Worm (Caenorhabditis elegans) whole organism, mixed stage, embryonic: ENCODE measurements around the gene Y54G2A.73.

ENCODE experiments used
- M03D4.4 ChIP-seq: sonication (generic microtip); optimal IDR thresholded peaks from 2 replicates; lab custom pipeline; 2017; ENCODE audit warnings: mild to moderate bottlenecking, missing genetic modification characterization, missing compliant biosample characterization
- bed-3 ChIP-seq: fragments of 200-800 bp; sonication (Bioruptor generic); optimal IDR thresholded peaks from 3 replicates; lab custom pipeline; 2018; ENCODE audit warnings: mild to moderate bottlenecking, missing genetic modification characterization, moderate library complexity, missing compliant biosample characterization
- ces-1 ChIP-seq: fragments of 150-350 bp; optimal IDR thresholded peaks from 2 replicates; lab custom pipeline; 2014; ENCODE audit warnings: missing biosample characterization, missing genetic modification reagents, missing genetic modification characterization
- elt-3 ChIP-seq: fragments of 150-350 bp; optimal IDR thresholded peaks from 2 replicates; lab custom pipeline; 2014; ENCODE audit warnings: missing biosample characterization, missing genetic modification characterization
- lin-13 ChIP-seq: fragments of 150-350 bp; optimal IDR thresholded peaks from 2 replicates; lab custom pipeline; 2014; ENCODE audit warnings: missing biosample characterization, missing genetic modification characterization
- lin-32 ChIP-seq: fragments of 200-800 bp; sonication (Bioruptor generic); optimal IDR thresholded peaks from 2 replicates; lab custom pipeline; 2018; ENCODE audit warnings: mild to moderate bottlenecking, missing genetic modification characterization, missing compliant biosample characterization
- mab-5 ChIP-seq: fragments of 150-350 bp; optimal IDR thresholded peaks from 2 replicates; lab custom pipeline; 2014; ENCODE audit warnings: missing biosample characterization, missing genetic modification characterization
- nhr-2 ChIP-seq: fragments of 150-350 bp; optimal IDR thresholded peaks from 2 replicates; lab custom pipeline; 2014; ENCODE audit warnings: missing biosample characterization, missing genetic modification characterization
- nhr-237 ChIP-seq: fragments of 150-350 bp; optimal IDR thresholded peaks from 2 replicates; lab custom pipeline; 2014; ENCODE audit warnings: missing biosample characterization, missing genetic modification characterization
- nhr-28 ChIP-seq: fragments of 150-350 bp; optimal IDR thresholded peaks from 2 replicates; lab custom pipeline; 2014; ENCODE audit warnings: missing biosample characterization, missing genetic modification characterization
- nhr-76 ChIP-seq: sonication (generic microtip); optimal IDR thresholded peaks from 2 replicates; lab custom pipeline; 2017; ENCODE audit warnings: missing biosample characterization, missing genetic modification characterization
- snpc-4 ChIP-seq: fragments of 150-350 bp; optimal IDR thresholded peaks from 2 replicates; lab custom pipeline; 2014; ENCODE audit warnings: missing biosample characterization, missing genetic modification characterization
- unc-62 ChIP-seq: fragments of 150-350 bp; optimal IDR thresholded peaks from 2 replicates; lab custom pipeline; 2014; ENCODE audit warnings: missing biosample characterization, missing genetic modification reagents, missing genetic modification characterization
- ztf-11 ChIP-seq: fragments of 150-350 bp; optimal IDR thresholded peaks from 2 replicates; lab custom pipeline; 2014; ENCODE audit warnings: missing biosample characterization, missing genetic modification characterization

DNA sequence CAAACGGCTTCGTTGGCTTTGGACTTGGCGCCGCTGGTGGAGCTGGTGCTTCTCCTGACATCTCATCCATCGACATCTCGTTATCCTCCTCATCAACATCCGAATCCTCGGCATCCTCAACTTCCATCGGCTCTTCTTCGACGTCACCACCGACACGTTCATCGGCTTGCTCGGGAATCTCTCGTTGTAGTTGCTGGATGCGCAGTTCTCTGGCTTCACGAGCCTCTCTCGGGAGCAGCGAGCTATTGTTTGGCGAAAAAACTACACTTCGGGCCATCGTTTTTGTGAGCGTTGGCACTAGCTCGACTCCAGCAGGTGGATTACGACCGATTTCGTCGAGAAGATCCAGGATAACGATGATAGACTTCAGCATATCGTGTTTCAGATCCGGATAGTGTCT is 37.3 kb upstream of the Y54G2A.73 start:
- TF ChIP-seq nhr-76 (tag; lab: Kevin White, UChicago), result no peak
- TF ChIP-seq lin-13 (tag; lab: Kevin White, UChicago), result no peak
- no peak for TF ChIP-seq nhr-28 (tag; lab: Kevin White, UChicago)
- no peak for TF ChIP-seq nhr-237 (tag; lab: Kevin White, UChicago)
- no peak for TF ChIP-seq ztf-11 (tag; lab: Kevin White, UChicago)
- TF ChIP-seq mab-5, result no peak
- TF ChIP-seq lin-32 (GFP tag; lab: Kevin White, UChicago), result no peak
- no peak for TF ChIP-seq unc-62 (GFP tag; lab: Kevin White, UChicago)
- no peak for TF ChIP-seq elt-3 (tag; lab: Kevin White, UChicago)
- TF ChIP-seq bed-3 (GFP tag; lab: Kevin White, UChicago), result no peak
- no peak for TF ChIP-seq snpc-4 (tag; lab: Kevin White, UChicago)
- no peak for TF ChIP-seq ces-1 (GFP tag; lab: Kevin White, UChicago)
- no peak for TF ChIP-seq nhr-2 (tag; lab: Kevin White, UChicago)
- TF ChIP-seq M03D4.4 (tag; lab: Kevin White, UChicago), result no peak
